Fruit fly (Drosophila melanogaster): Measurements from ENCODE around the gene CG5790.
A peak's percentile ranks its signal among the peaks of the same experiment; 100 is the strongest.

CG5790 gene

dm6 chr2L:18310489-18310888 lies 15.8 kb downstream of the CG5790 start (continued):
- TF ChIP-seq tai (GFP tag; optimal IDR thresholded peaks at IDR 0.05) (peak; percentile 49), Rel (GFP tag; optimal IDR thresholded peaks at IDR 0.05) (no peak), Rel (tag; optimal IDR thresholded peaks at IDR 0.05) (no peak), GATAd (GFP tag; optimal IDR thresholded peaks at IDR 0.05) (no peak), br (GFP tag; optimal IDR thresholded peaks at IDR 0.05) (peak; percentile 78), lola (GFP tag; optimal IDR thresholded peaks at IDR 0.05) (no peak), Jra (GFP tag; optimal IDR thresholded peaks at IDR 0.05) (peak; percentile 38), sv (GFP tag; optimal IDR thresholded peaks at IDR 0.05) (peak; percentile 34), h (GFP tag; optimal IDR thresholded peaks at IDR 0.05) (peak; percentile 77), Vsx2 (GFP tag; optimal IDR thresholded peaks at IDR 0.05; ENCODE audit: partially characterized antibody) (no peak), woc (GFP tag; optimal IDR thresholded peaks at IDR 0.05) (peak; percentile 21), rgr (GFP tag; optimal IDR thresholded peaks at IDR 0.05) (peak; percentile 85), Sp1 (GFP tag; optimal IDR thresholded peaks at IDR 0.05) (peak; percentile 91), CG9705 (GFP tag; optimal IDR thresholded peaks at IDR 0.05) (peak; percentile 66)

dm6 chr2L:18311564-18312279 lies 17.1 kb downstream of the CG5790 start:
- TF ChIP-seq dl (GFP tag; optimal IDR thresholded peaks at IDR 0.05; ENCODE audit: insufficient read depth in 1 of 2, partially characterized antibody in 2 of 2) (peak in 1 of 2 experiments; percentile 74), Vsx2 (GFP tag; optimal IDR thresholded peaks at IDR 0.05; ENCODE audit: partially characterized antibody) (peak; percentile 88), Dif (GFP tag; optimal IDR thresholded peaks at IDR 0.05; ENCODE audit: partially characterized antibody) (peak; percentile 86), CrebA (GFP tag; optimal IDR thresholded peaks at IDR 0.05; ENCODE audit: borderline replicate concordance) (peak; percentile 53), HLH106 (tag; optimal IDR thresholded peaks at IDR 0.05) (no peak)

dm6 chr2L:18312309-18312708 lies 17.7 kb downstream of the CG5790 start:
- peak; percentile 92 for TF ChIP-seq HLH106 (tag; optimal IDR thresholded peaks at IDR 0.05)
- peak; percentile 52 for TF ChIP-seq dsf (GFP tag; optimal IDR thresholded peaks at IDR 0.05; ENCODE audit: borderline replicate concordance)
- TF ChIP-seq CG9705 (GFP tag; optimal IDR thresholded peaks at IDR 0.05) = peak; percentile 71
- TF ChIP-seq pan (optimal IDR thresholded peaks at IDR 0.05) = no peak
- peak; percentile 85 for TF ChIP-seq rgr (GFP tag; optimal IDR thresholded peaks at IDR 0.05)
- peak; percentile 5 for TF ChIP-seq Mio (GFP tag; optimal IDR thresholded peaks at IDR 0.05)
- peak; percentile 88 for TF ChIP-seq woc (GFP tag; optimal IDR thresholded peaks at IDR 0.05)
- peak; percentile 67 for TF ChIP-seq CG32264 (GFP tag; optimal IDR thresholded peaks at IDR 0.05)
- TF ChIP-seq sage (GFP tag; optimal IDR thresholded peaks at IDR 0.05) = peak; percentile 72
- no peak for TF ChIP-seq Hr83 (GFP tag; optimal IDR thresholded peaks at IDR 0.05; ENCODE audit: poor library complexity, severe bottlenecking)
- TF ChIP-seq usp (GFP tag; optimal IDR thresholded peaks at IDR 0.05) = no peak
- TF ChIP-seq Hr78 (GFP tag; optimal IDR thresholded peaks at IDR 0.05) = no peak
- TF ChIP-seq fru (GFP tag; optimal IDR thresholded peaks at IDR 0.05) = peak; percentile 91
- TF ChIP-seq br (GFP tag; optimal IDR thresholded peaks at IDR 0.05) = peak; percentile 90
- TF ChIP-seq Rel (GFP tag; optimal IDR thresholded peaks at IDR 0.05) = no peak
- peak; percentile 27 for TF ChIP-seq Rel (tag; optimal IDR thresholded peaks at IDR 0.05)
- peak; percentile 61 for TF ChIP-seq brk (GFP tag; optimal IDR thresholded peaks at IDR 0.05)
- peak; percentile 83 for TF ChIP-seq psq (GFP tag; optimal IDR thresholded peaks at IDR 0.05)
- TF ChIP-seq tai (GFP tag; optimal IDR thresholded peaks at IDR 0.05) = peak; percentile 60
- TF ChIP-seq OdsH (GFP tag; optimal IDR thresholded peaks at IDR 0.05) = peak; percentile 86
- no peak for TF ChIP-seq lola (GFP tag; optimal IDR thresholded peaks at IDR 0.05)
- peak; percentile 92 for TF ChIP-seq Sp1 (GFP tag; optimal IDR thresholded peaks at IDR 0.05)
- peak; percentile 90 for TF ChIP-seq h (GFP tag; optimal IDR thresholded peaks at IDR 0.05)
- no peak for TF ChIP-seq CrebA (GFP tag; optimal IDR thresholded peaks at IDR 0.05; ENCODE audit: borderline replicate concordance)
- TF ChIP-seq N (GFP tag; optimal IDR thresholded peaks at IDR 0.05) = no peak
- TF ChIP-seq Jra (GFP tag; optimal IDR thresholded peaks at IDR 0.05) = peak; percentile 24
- TF ChIP-seq foxo (GFP tag; optimal IDR thresholded peaks at IDR 0.05) = peak in 1 of 2 experiments; percentile 89
- peak; percentile 85 for TF ChIP-seq dmrt93B (GFP tag; optimal IDR thresholded peaks at IDR 0.05)
- peak; percentile 61 for TF ChIP-seq Hnf4 (GFP tag; optimal IDR thresholded peaks at IDR 0.05)
- peak; percentile 89 for TF ChIP-seq ey (GFP tag; optimal IDR thresholded peaks at IDR 0.05)
- TF ChIP-seq dl (GFP tag; optimal IDR thresholded peaks at IDR 0.05; ENCODE audit: insufficient read depth in 1 of 2, partially characterized antibody in 2 of 2) = peak in 1 of 2 experiments; percentile 29

All from whole organism, wandering third instar larva.